Worm (Caenorhabditis elegans) whole organism, L1 larva: Measurements from ENCODE around the gene top-2.

Experiments
- C16A3.4 ChIP-seq: fragments of 150-350 bp; optimal IDR thresholded peaks from 2 replicates; lab custom pipeline; 2014; ENCODE audit warnings: missing biosample characterization, missing genetic modification characterization
- ama-1 ChIP-seq: fragments of 150-350 bp; optimal IDR thresholded peaks from 2 replicates; lab custom pipeline; 2014
- ceh-82 ChIP-seq, 3 experiments: fragments of 150-350 bp in 1 of 3; sonication (generic microtip) in 2 of 3; optimal IDR thresholded peaks; 2 replicates each; lab custom pipeline; 2014 to 2017; ENCODE audit warnings: missing biosample characterization in 3 of 3, missing genetic modification characterization in 3 of 3
- ceh-90 ChIP-seq: sonication (generic microtip); optimal IDR thresholded peaks from 2 replicates; lab custom pipeline; 2016; ENCODE audit warnings: missing genetic modification characterization, missing compliant biosample characterization
- hlh-17 ChIP-seq: fragments of 200-800 bp; sonication (Bioruptor generic); optimal IDR thresholded peaks from 2 replicates; lab custom pipeline; 2018; ENCODE audit warnings: missing genetic modification characterization, mild to moderate bottlenecking, missing compliant biosample characterization, moderate library complexity, borderline replicate concordance
- jun-1 ChIP-seq: fragments of 150-350 bp; optimal IDR thresholded peaks from 2 replicates; lab custom pipeline; 2014; ENCODE audit warnings: missing biosample characterization, missing genetic modification reagents, missing genetic modification characterization
- lin-15B ChIP-seq: fragments of 150-350 bp; sonication (generic microtip); optimal IDR thresholded peaks from 3 replicates; lab custom pipeline; 2014; ENCODE audit warnings: missing biosample characterization, missing genetic modification characterization
- lsy-2 ChIP-seq, 2 experiments: fragments of 150-350 bp; optimal IDR thresholded peaks; 2 replicates each; lab custom pipeline; 2014; ENCODE audit warnings: missing biosample characterization in 2 of 2, missing genetic modification characterization in 2 of 2
- nhr-237 ChIP-seq: fragments of 150-350 bp; optimal IDR thresholded peaks from 2 replicates; lab custom pipeline; 2014; ENCODE audit warnings: missing biosample characterization, missing genetic modification characterization
- nhr-47 ChIP-seq: sonication (generic microtip); optimal IDR thresholded peaks from 2 replicates; lab custom pipeline; 2016; ENCODE audit warnings: mild to moderate bottlenecking, missing genetic modification characterization, moderate library complexity, missing compliant biosample characterization
- skn-1 ChIP-seq: fragments of 150-350 bp; optimal IDR thresholded peaks from 2 replicates; lab custom pipeline; 2014; ENCODE audit warnings: missing biosample characterization, missing genetic modification characterization
- snpc-4 ChIP-seq: fragments of 150-350 bp; optimal IDR thresholded peaks from 2 replicates; lab custom pipeline; 2014; ENCODE audit warnings: missing biosample characterization, missing genetic modification characterization

DNA sequence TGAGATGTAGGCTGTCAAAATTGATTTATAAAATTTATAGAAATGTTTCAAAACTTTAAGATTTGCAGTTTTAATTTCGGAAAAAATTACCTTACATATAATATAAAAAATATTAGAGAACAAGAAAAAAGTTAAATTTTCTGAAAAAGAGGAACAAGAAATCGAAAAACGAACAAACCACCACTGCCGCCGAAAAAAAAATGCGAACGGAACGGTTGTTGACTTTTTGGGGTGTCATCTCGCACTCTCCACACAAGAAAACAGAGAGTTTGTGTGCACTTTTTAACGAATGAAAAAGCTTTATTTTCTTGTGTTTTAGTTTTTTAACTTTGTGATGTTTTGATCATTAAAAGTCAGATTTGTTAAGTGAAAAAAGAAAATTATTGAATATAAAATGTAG is 50.3 kb downstream of the top-2 start:
- TF ChIP-seq snpc-4 (tag; lab: Kevin White, UChicago): no peak
- no peak for TF ChIP-seq lsy-2 (tag; optimal IDR thresholded peaks at IDR 0.05; lab: Kevin White, UChicago)
- no peak for TF ChIP-seq nhr-47 (tag; lab: Kevin White, UChicago)
- TF ChIP-seq jun-1: no peak
- no peak for TF ChIP-seq ceh-90 (tag; lab: Kevin White, UChicago)
- TF ChIP-seq lin-15B (tag; lab: Kevin White, UChicago): no peak
- no peak for TF ChIP-seq ama-1 (lab: Kevin White, UChicago)
- TF ChIP-seq C16A3.4: no peak
- TF ChIP-seq hlh-17 (GFP tag; lab: Kevin White, UChicago): no peak
- TF ChIP-seq ceh-82 (tag; optimal IDR thresholded peaks at IDR 0.05; lab: Kevin White, UChicago): no peak
- TF ChIP-seq skn-1: no peak
- TF ChIP-seq nhr-237 (tag; lab: Kevin White, UChicago): no peak
